Fruit fly (Drosophila melanogaster): ENCODE data around the gene asun.

Gene asun

dm6 chr3R:16232569-16232968 lies 31.5 kb upstream of the asun start (continued):
- no peak for TF ChIP-seq CG3919 (GFP tag; optimal IDR thresholded peaks at IDR 0.05)
- TF ChIP-seq svp (GFP tag) = no peak
- no peak for TF ChIP-seq CG10631 (GFP tag; optimal IDR thresholded peaks at IDR 0.05)
- no peak for TF ChIP-seq CG6792 (GFP tag; optimal IDR thresholded peaks at IDR 0.05)
- TF ChIP-seq spab (GFP tag; optimal IDR thresholded peaks at IDR 0.05) = no peak
- TF ChIP-seq CG15336 (GFP tag; IDR thresholded peaks at IDR 0.05) = no peak
- TF ChIP-seq Sox14 (GFP tag; optimal IDR thresholded peaks at IDR 0.05) = no peak
- TF ChIP-seq CG4318 (GFP tag; optimal IDR thresholded peaks at IDR 0.05) = no peak
- TF ChIP-seq CG6854 (GFP tag; optimal IDR thresholded peaks at IDR 0.05) = peak; percentile 88
- no peak for TF ChIP-seq Hr4 (GFP tag; optimal IDR thresholded peaks at IDR 0.05)
- TF ChIP-seq CG6276 (GFP tag; optimal IDR thresholded peaks at IDR 0.05) = peak; percentile 44
- TF ChIP-seq fd59A (GFP tag; optimal IDR thresholded peaks at IDR 0.05) = no peak
- TF ChIP-seq net (GFP tag; optimal IDR thresholded peaks at IDR 0.05) = no peak
- TF ChIP-seq CG6808 (GFP tag; optimal IDR thresholded peaks at IDR 0.05) = no peak
- no peak for TF ChIP-seq Hr38 (GFP tag; optimal IDR thresholded peaks at IDR 0.05)
- no peak for TF ChIP-seq esn (GFP tag; optimal IDR thresholded peaks at IDR 0.05)
- TF ChIP-seq Hr39 (GFP tag; optimal IDR thresholded peaks at IDR 0.05) = no peak

dm6 chr3R:16234298-16234697 lies 29.8 kb upstream of the asun start:
- peak; percentile 24 for TF ChIP-seq CG1621 (tag; optimal IDR thresholded peaks at IDR 0.05)
- TF ChIP-seq CG8319 (GFP tag; optimal IDR thresholded peaks at IDR 0.05) = peak; percentile 49
- TF ChIP-seq Ets96B (tag; optimal IDR thresholded peaks at IDR 0.05) = no peak
- TF ChIP-seq Smox (GFP tag; optimal IDR thresholded peaks at IDR 0.05) = no peak
- TF ChIP-seq topi (GFP tag; optimal IDR thresholded peaks at IDR 0.05) = no peak
- TF ChIP-seq CG6854 (GFP tag; optimal IDR thresholded peaks at IDR 0.05) = peak; percentile 21

DNA sequence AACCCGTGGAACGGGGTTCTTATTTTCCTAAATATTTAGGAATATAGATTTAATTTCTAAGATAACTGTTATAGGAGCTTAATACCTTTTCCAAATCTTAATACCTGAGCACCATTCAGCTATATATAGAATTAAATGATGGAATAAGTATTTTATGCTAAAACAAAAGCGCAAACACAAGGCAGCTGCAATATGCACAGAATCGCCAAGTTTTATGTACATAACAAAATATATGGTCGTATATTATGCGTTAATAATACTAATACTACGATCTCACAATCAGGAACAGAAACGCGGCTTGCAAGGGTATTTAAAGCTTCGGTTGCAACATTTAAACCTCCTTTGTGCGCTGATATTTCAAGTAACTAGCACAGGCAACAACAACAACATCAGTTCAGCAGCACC lies 29.3 kb upstream of the asun start:
- peak; percentile 82 for TF ChIP-seq CG34406 (GFP tag; optimal IDR thresholded peaks at IDR 0.05)
- peak; percentile 28 for TF ChIP-seq Eip93F (GFP tag; optimal IDR thresholded peaks at IDR 0.05)
- peak; percentile 83 for TF ChIP-seq cyc (GFP tag; optimal IDR thresholded peaks at IDR 0.05)
- TF ChIP-seq lz (GFP tag; optimal IDR thresholded peaks at IDR 0.05) = peak; percentile 88
- no peak for TF ChIP-seq CG15336 (GFP tag; IDR thresholded peaks at IDR 0.05)
- TF ChIP-seq CG7368 (GFP tag; optimal IDR thresholded peaks at IDR 0.05) = peak; percentile 36
- TF ChIP-seq Ets96B (tag; optimal IDR thresholded peaks at IDR 0.05) = peak; percentile 91
- no peak for TF ChIP-seq CG11294 (GFP tag; IDR thresholded peaks at IDR 0.05)
- no peak for TF ChIP-seq Hr38 (GFP tag; optimal IDR thresholded peaks at IDR 0.05)
- TF ChIP-seq CG6163 (GFP tag; IDR thresholded peaks at IDR 0.05) = no peak
- TF ChIP-seq CG8119 (GFP tag; IDR thresholded peaks at IDR 0.05) = no peak
- peak; percentile 92 for TF ChIP-seq CG6808 (GFP tag; optimal IDR thresholded peaks at IDR 0.05)
- TF ChIP-seq dsx (GFP tag; optimal IDR thresholded peaks at IDR 0.05; ENCODE audit: poor library complexity, severe bottlenecking) = peak; percentile 72
- TF ChIP-seq Eip75B (GFP tag; optimal IDR thresholded peaks at IDR 0.05) = peak; percentile 90
- no peak for TF ChIP-seq CG6854 (GFP tag; optimal IDR thresholded peaks at IDR 0.05)
- TF ChIP-seq CG3032 (tag; optimal IDR thresholded peaks at IDR 0.05) = peak; percentile 91
- TF ChIP-seq Sox102F (GFP tag; optimal IDR thresholded peaks at IDR 0.05) = peak; percentile 86
- TF ChIP-seq fd85E (GFP tag; optimal IDR thresholded peaks at IDR 0.05) = no peak
- TF ChIP-seq Lpt (GFP tag; optimal IDR thresholded peaks at IDR 0.05) = peak; percentile 28
- TF ChIP-seq Gug (GFP tag; IDR thresholded peaks at IDR 0.05) = no peak
- TF ChIP-seq Hr4 (GFP tag; optimal IDR thresholded peaks at IDR 0.05) = peak; percentile 90
- peak; percentile 78 for TF ChIP-seq svp (GFP tag)
- peak; percentile 31 for TF ChIP-seq vri (GFP tag; optimal IDR thresholded peaks at IDR 0.05)
- peak; percentile 87 for TF ChIP-seq pdm3 (GFP tag; optimal IDR thresholded peaks at IDR 0.05)
- TF ChIP-seq CG32006 (GFP tag; optimal IDR thresholded peaks at IDR 0.05) = peak; percentile 95
- no peak for TF ChIP-seq eg (GFP tag; IDR thresholded peaks at IDR 0.05)
- TF ChIP-seq CG3919 (GFP tag; optimal IDR thresholded peaks at IDR 0.05) = peak; percentile 83
- TF ChIP-seq Eip78C (GFP tag) = peak; percentile 97
- TF ChIP-seq CG4318 (GFP tag; optimal IDR thresholded peaks at IDR 0.05) = peak; percentile 79
- TF ChIP-seq Sox14 (GFP tag; optimal IDR thresholded peaks at IDR 0.05) = peak; percentile 87
- peak; percentile 92 for TF ChIP-seq spab (GFP tag; optimal IDR thresholded peaks at IDR 0.05)
- peak; percentile 74 for TF ChIP-seq net (GFP tag; optimal IDR thresholded peaks at IDR 0.05)
- TF ChIP-seq CG16779 (tag; optimal IDR thresholded peaks at IDR 0.05) = peak; percentile 63
- peak; percentile 90 for TF ChIP-seq topi (GFP tag; optimal IDR thresholded peaks at IDR 0.05)
- peak; percentile 79 to 89 for TF ChIP-seq ss (GFP tag; optimal IDR thresholded peaks at IDR 0.05)
- peak; percentile 79 for TF ChIP-seq CG6792 (GFP tag; optimal IDR thresholded peaks at IDR 0.05)
- peak; percentile 92 for TF ChIP-seq esn (GFP tag; optimal IDR thresholded peaks at IDR 0.05)
- TF ChIP-seq fkh (GFP tag; optimal IDR thresholded peaks at IDR 0.05) = no peak
- peak; percentile 87 for TF ChIP-seq CG8632 (GFP tag; optimal IDR thresholded peaks at IDR 0.05)
- TF ChIP-seq Hr39 (GFP tag; optimal IDR thresholded peaks at IDR 0.05) = peak; percentile 78
